Fruit fly (Drosophila melanogaster): Measurements from ENCODE around the gene CG7142.

Gene CG7142

dm6 chr3R:18230229-18230628 lies 49.1 kb downstream of the CG7142 start:
- TF ChIP-seq insv (optimal IDR thresholded peaks at IDR 0.05), result no peak
- no peak for TF ChIP-seq Sin3A (optimal IDR thresholded peaks at IDR 0.05)
- no peak for TF ChIP-seq ttk (optimal IDR thresholded peaks at IDR 0.05)
- no peak for TF ChIP-seq Myc (optimal IDR thresholded peaks at IDR 0.05)
- no peak for TF ChIP-seq psq (optimal IDR thresholded peaks at IDR 0.05)
- TF ChIP-seq h (optimal IDR thresholded peaks at IDR 0.05), result no peak

dm6 chr3R:18228713-18229222 lies 50.6 kb downstream of the CG7142 start:
- TF ChIP-seq psq (optimal IDR thresholded peaks at IDR 0.05) (no peak), insv (optimal IDR thresholded peaks at IDR 0.05) (no peak), Myc (optimal IDR thresholded peaks at IDR 0.05) (no peak), Sin3A (optimal IDR thresholded peaks at IDR 0.05) (no peak), h (optimal IDR thresholded peaks at IDR 0.05) (no peak), ttk (optimal IDR thresholded peaks at IDR 0.05) (no peak)
